Fruit fly (Drosophila melanogaster) whole organism, prepupa: ENCODE data around the gene ImpE3.
A peak's percentile ranks its signal among the peaks of the same experiment; 100 is the strongest.

ENCODE experiments used
- Blimp-1 ChIP-seq: fragments of 200-800 bp; sonication (Bioruptor generic); optimal IDR thresholded peaks from 3 replicates; lab custom pipeline; 2017; ENCODE audit warnings: missing biosample characterization, missing genetic modification characterization, mild to moderate bottlenecking, moderate library complexity, missing genetic modification reagents
- CG10631 ChIP-seq: fragments of 200-800 bp; sonication (Bioruptor generic); optimal IDR thresholded peaks from 2 replicates; lab custom pipeline; 2016; ENCODE audit warnings: missing biosample characterization, missing genetic modification characterization
- CG10669 ChIP-seq: fragments of 200-800 bp; sonication (Bioruptor generic); optimal IDR thresholded peaks from 3 replicates; lab custom pipeline; 2018; ENCODE audit warnings: missing biosample characterization, mild to moderate bottlenecking, missing genetic modification characterization, moderate library complexity
- CG11762 ChIP-seq: fragments of 200-800 bp; sonication (Bioruptor generic); optimal IDR thresholded peaks from 3 replicates; lab custom pipeline; 2016; ENCODE audit warnings: missing biosample characterization, missing genetic modification characterization; ENCODE audit not compliant: insufficient read depth
- CG11902 ChIP-seq: fragments of 200-800 bp; sonication (Bioruptor generic); optimal IDR thresholded peaks from 3 replicates; lab custom pipeline; 2016; ENCODE audit warnings: missing biosample characterization, missing genetic modification characterization
- CG15336 ChIP-seq: fragments of 200-800 bp; sonication (Bioruptor generic); IDR thresholded peaks from 2 replicates; pipeline ENCODE4 v1.3.6; 2022; ENCODE audit warnings: missing biosample characterization, missing genetic modification characterization
- CG1621 ChIP-seq: fragments of 200-800 bp; sonication (Bioruptor generic); optimal IDR thresholded peaks from 3 replicates; lab custom pipeline; 2018; ENCODE audit warnings: missing biosample characterization, mild to moderate bottlenecking, missing genetic modification characterization
- CG16779 ChIP-seq: fragments of 200-800 bp; sonication (Bioruptor generic); optimal IDR thresholded peaks from 3 replicates; lab custom pipeline; 2017; ENCODE audit warnings: missing biosample characterization, mild to moderate bottlenecking, missing genetic modification characterization
- CG31627 ChIP-seq: fragments of 200-800 bp; sonication (Bioruptor generic); optimal IDR thresholded peaks from 3 replicates; lab custom pipeline; 2016; ENCODE audit warnings: missing biosample characterization, missing genetic modification characterization
- CG32006 ChIP-seq: fragments of 200-800 bp; sonication (Bioruptor generic); optimal IDR thresholded peaks from 3 replicates; lab custom pipeline; 2017; ENCODE audit warnings: missing biosample characterization, mild to moderate bottlenecking, missing genetic modification characterization
- CG3919 ChIP-seq: fragments of 200-800 bp; sonication (Bioruptor generic); optimal IDR thresholded peaks from 3 replicates; lab custom pipeline; 2016; ENCODE audit warnings: missing biosample characterization, missing genetic modification characterization
- CG4318 ChIP-seq: fragments of 200-800 bp; sonication (Bioruptor generic); optimal IDR thresholded peaks from 3 replicates; lab custom pipeline; 2017; ENCODE audit warnings: missing biosample characterization, mild to moderate bottlenecking, missing genetic modification characterization
- CG6163 ChIP-seq: fragments of 200-800 bp; sonication (Bioruptor generic); IDR thresholded peaks from 3 replicates; pipeline ENCODE4 v1.3.6; 2022; ENCODE audit warnings: missing biosample characterization, missing genetic modification characterization
- CG6276 ChIP-seq: fragments of 200-800 bp; sonication (Bioruptor generic); optimal IDR thresholded peaks from 2 replicates; lab custom pipeline; 2017; ENCODE audit warnings: missing biosample characterization, mild to moderate bottlenecking, missing genetic modification characterization
- CG6808 ChIP-seq: fragments of 200-800 bp; sonication (Bioruptor generic); optimal IDR thresholded peaks from 3 replicates; lab custom pipeline; 2017; ENCODE audit warnings: missing biosample characterization, missing genetic modification characterization, mild to moderate bottlenecking, moderate library complexity, missing genetic modification reagents
- CG6854 ChIP-seq: fragments of 200-800 bp; sonication (Bioruptor generic); optimal IDR thresholded peaks from 2 replicates; lab custom pipeline; 2017; ENCODE audit warnings: missing biosample characterization, mild to moderate bottlenecking, missing genetic modification characterization
- CG8119 ChIP-seq: fragments of 200-800 bp; sonication (Bioruptor generic); IDR thresholded peaks from 3 replicates; pipeline ENCODE4 v1.3.6; 2022; ENCODE audit warnings: missing biosample characterization, missing genetic modification characterization
- CG8319 ChIP-seq: fragments of 200-800 bp; sonication (Bioruptor generic); optimal IDR thresholded peaks from 3 replicates; lab custom pipeline; 2016; ENCODE audit warnings: missing biosample characterization, missing genetic modification characterization
- CG8632 ChIP-seq: fragments of 200-800 bp; sonication (Bioruptor generic); optimal IDR thresholded peaks from 3 replicates; lab custom pipeline; 2016; ENCODE audit warnings: missing biosample characterization, missing genetic modification characterization
- CG9139 ChIP-seq: fragments of 200-800 bp; sonication (Bioruptor generic); optimal IDR thresholded peaks from 3 replicates; lab custom pipeline; 2017; ENCODE audit warnings: missing biosample characterization, mild to moderate bottlenecking, missing genetic modification characterization
- Eip93F ChIP-seq: fragments of 200-800 bp; sonication (Bioruptor generic); optimal IDR thresholded peaks from 2 replicates; lab custom pipeline; 2016; ENCODE audit warnings: missing biosample characterization, mild to moderate bottlenecking, missing genetic modification characterization
- Ets96B ChIP-seq: fragments of 200-800 bp; optimal IDR thresholded peaks from 2 replicates; lab custom pipeline; 2019; ENCODE audit warnings: missing biosample characterization, mild to moderate bottlenecking, missing genetic modification characterization, moderate library complexity
- Gug ChIP-seq: fragments of 200-800 bp; sonication (Bioruptor generic); IDR thresholded peaks from 2 replicates; pipeline ENCODE4 v1.3.6; 2022; ENCODE audit warnings: missing biosample characterization, missing genetic modification characterization
- Hr38 ChIP-seq: sonication (Bioruptor generic); optimal IDR thresholded peaks from 2 replicates; lab custom pipeline; 2016; ENCODE audit warnings: missing biosample characterization, missing genetic modification characterization
- Hr39 ChIP-seq: fragments of 200-800 bp; sonication (Bioruptor generic); optimal IDR thresholded peaks from 2 replicates; lab custom pipeline; 2016; ENCODE audit warnings: missing biosample characterization, missing genetic modification characterization
- Hr4 ChIP-seq: fragments of 200-800 bp; sonication (Bioruptor generic); optimal IDR thresholded peaks from 3 replicates; lab custom pipeline; 2016; ENCODE audit warnings: missing biosample characterization, missing genetic modification characterization
- Lpt ChIP-seq: fragments of 200-800 bp; sonication (Bioruptor generic); optimal IDR thresholded peaks from 3 replicates; lab custom pipeline; 2016; ENCODE audit warnings: missing biosample characterization, missing genetic modification characterization
- Met ChIP-seq: fragments of 200-800 bp; sonication (Bioruptor generic); optimal IDR thresholded peaks from 3 replicates; lab custom pipeline; 2016; ENCODE audit warnings: missing biosample characterization, missing genetic modification characterization
- Smox ChIP-seq: fragments of 200-800 bp; sonication (Bioruptor generic); optimal IDR thresholded peaks from 3 replicates; lab custom pipeline; 2016; ENCODE audit warnings: missing biosample characterization, missing genetic modification characterization
- Sox102F ChIP-seq: fragments of 200-800 bp; sonication (Bioruptor generic); optimal IDR thresholded peaks from 2 replicates; lab custom pipeline; 2016; ENCODE audit warnings: missing biosample characterization, mild to moderate bottlenecking, missing genetic modification characterization
- Sox14 ChIP-seq: fragments of 200-800 bp; sonication (Bioruptor generic); optimal IDR thresholded peaks from 3 replicates; lab custom pipeline; 2016; ENCODE audit warnings: missing biosample characterization, missing genetic modification characterization
- Sox15 ChIP-seq: fragments of 200-800 bp; sonication (Bioruptor generic); optimal IDR thresholded peaks from 3 replicates; lab custom pipeline; 2016; ENCODE audit warnings: missing biosample characterization, missing genetic modification characterization
- achi ChIP-seq: fragments of 200-800 bp; sonication (Bioruptor generic); optimal IDR thresholded peaks from 3 replicates; lab custom pipeline; 2016; ENCODE audit warnings: missing biosample characterization, missing genetic modification characterization
- acj6 ChIP-seq: fragments of 200-800 bp; sonication (Bioruptor generic); optimal IDR thresholded peaks from 3 replicates; lab custom pipeline; 2016; ENCODE audit warnings: missing biosample characterization, missing genetic modification characterization
- cyc ChIP-seq: fragments of 200-800 bp; sonication (Bioruptor generic); optimal IDR thresholded peaks from 3 replicates; lab custom pipeline; 2016; ENCODE audit warnings: missing biosample characterization, missing genetic modification characterization
- dac ChIP-seq: fragments of 200-800 bp; sonication (Bioruptor generic); optimal IDR thresholded peaks from 2 replicates; lab custom pipeline; 2017; ENCODE audit warnings: missing biosample characterization, mild to moderate bottlenecking, missing genetic modification characterization
- eg ChIP-seq: fragments of 200-800 bp; sonication (Bioruptor generic); IDR thresholded peaks from 3 replicates; pipeline ENCODE4 v1.3.6; 2022; ENCODE audit warnings: missing biosample characterization, missing genetic modification characterization
- esn ChIP-seq: fragments of 200-800 bp; sonication (Bioruptor generic); optimal IDR thresholded peaks from 2 replicates; lab custom pipeline; 2016; ENCODE audit warnings: missing biosample characterization, mild to moderate bottlenecking, missing genetic modification characterization, moderate library complexity
- fd59A ChIP-seq: fragments of 200-800 bp; sonication (Bioruptor generic); optimal IDR thresholded peaks from 2 replicates; lab custom pipeline; 2017; ENCODE audit warnings: missing biosample characterization, mild to moderate bottlenecking, missing genetic modification characterization, missing genetic modification reagents
- fd85E ChIP-seq: fragments of 200-800 bp; sonication (Bioruptor generic); optimal IDR thresholded peaks from 3 replicates; lab custom pipeline; 2016; ENCODE audit warnings: missing biosample characterization, missing genetic modification characterization
- fkh ChIP-seq: fragments of 200-800 bp; sonication (Bioruptor generic); optimal IDR thresholded peaks from 3 replicates; lab custom pipeline; 2017; ENCODE audit warnings: missing biosample characterization, mild to moderate bottlenecking, missing genetic modification characterization, moderate library complexity
- lz ChIP-seq: fragments of 200-800 bp; sonication (Bioruptor generic); optimal IDR thresholded peaks from 3 replicates; lab custom pipeline; 2016; ENCODE audit warnings: missing biosample characterization, missing genetic modification characterization
- net ChIP-seq: fragments of 200-800 bp; sonication (Bioruptor generic); optimal IDR thresholded peaks from 3 replicates; lab custom pipeline; 2016; ENCODE audit warnings: missing biosample characterization, missing genetic modification characterization
- pdm3 ChIP-seq: fragments of 200-800 bp; sonication (Bioruptor generic); optimal IDR thresholded peaks from 3 replicates; lab custom pipeline; 2016; ENCODE audit warnings: missing biosample characterization, missing genetic modification characterization
- salr ChIP-seq, 2 experiments: fragments of 200-800 bp; sonication (Bioruptor generic); optimal IDR thresholded peaks; 3 replicates each; lab custom pipeline; 2016 to 2018; ENCODE audit warnings: missing biosample characterization in 2 of 2, missing genetic modification characterization in 2 of 2, mild to moderate bottlenecking in 1 of 2
- spab ChIP-seq: fragments of 200-800 bp; sonication (Bioruptor generic); optimal IDR thresholded peaks from 2 replicates; lab custom pipeline; 2017; ENCODE audit warnings: missing biosample characterization, mild to moderate bottlenecking, missing genetic modification characterization, missing genetic modification reagents
- svp ChIP-seq: fragments of 200-800 bp; sonication (Bioruptor generic); peaks from one replicate; lab custom pipeline; 2016; ENCODE audit warnings: missing biosample characterization, missing genetic modification characterization
- topi ChIP-seq: fragments of 200-800 bp; sonication (Bioruptor generic); optimal IDR thresholded peaks from 3 replicates; lab custom pipeline; 2016; ENCODE audit warnings: missing biosample characterization, missing genetic modification characterization
- vri ChIP-seq: fragments of 200-800 bp; sonication (Bioruptor generic); optimal IDR thresholded peaks from 3 replicates; lab custom pipeline; 2016; ENCODE audit warnings: missing biosample characterization, mild to moderate bottlenecking, missing genetic modification characterization

ImpE3 gene

DNA sequence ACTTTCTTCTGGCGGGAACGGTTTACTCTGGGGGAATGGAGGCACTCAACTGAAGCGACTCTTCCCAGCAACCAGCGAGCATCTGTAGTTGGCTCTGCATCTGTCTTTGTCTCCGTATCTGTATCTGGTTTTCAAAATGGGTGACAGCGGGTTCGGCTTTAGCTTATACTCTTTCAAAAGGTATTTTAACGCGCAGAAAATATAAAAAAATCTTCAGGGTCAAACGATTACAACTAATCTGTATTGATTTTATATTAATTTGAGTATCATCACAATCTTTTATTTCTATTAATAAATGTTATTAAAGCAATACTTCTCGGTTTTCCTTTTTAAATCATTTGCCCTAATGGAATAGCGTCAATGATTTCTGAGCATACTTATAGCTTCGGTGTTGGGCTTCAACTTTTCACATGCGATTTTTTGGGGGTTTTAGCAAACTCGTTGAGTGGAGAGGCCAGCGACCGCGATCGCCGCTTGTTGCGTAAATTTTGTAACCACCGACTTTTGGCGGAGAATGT is at the start of gene ImpE3 (continued):
- TF ChIP-seq esn (peak; percentile 84), spab (GFP tag; lab: Kevin White, UChicago) (no peak), pdm3 (peak; percentile 58), acj6 (peak; percentile 53), Met (GFP tag; lab: Kevin White, UChicago) (peak; percentile 82), eg (GFP tag; lab: Robert Waterston, UW) (no peak), CG9139 (GFP tag; lab: Kevin White, UChicago) (no peak), lz (GFP tag; lab: Kevin White, UChicago) (peak; percentile 81)

DNA sequence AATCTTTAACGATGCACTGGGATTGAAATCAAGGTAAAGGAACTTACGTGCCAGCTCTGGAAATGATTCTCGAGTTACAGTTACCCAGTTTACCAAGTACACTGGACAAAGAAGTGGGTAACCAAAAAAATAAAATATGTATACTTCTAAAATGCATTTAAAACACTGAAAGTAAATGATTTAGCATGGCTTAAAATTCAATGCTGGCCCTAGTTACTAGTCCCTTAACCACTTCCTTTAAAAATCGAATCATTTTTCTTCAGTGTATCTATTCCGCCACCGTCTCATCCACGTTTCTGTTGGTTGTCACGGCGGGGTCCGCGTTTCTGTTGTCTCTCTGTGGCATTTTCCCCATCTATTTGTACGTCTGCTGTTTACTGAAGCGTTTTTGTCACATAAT is 43.3 kb upstream of the ImpE3 start:
- TF ChIP-seq Lpt (GFP tag; lab: Kevin White, UChicago) (no peak), Gug (GFP tag; lab: Robert Waterston, UW) (no peak), CG3919 (peak; percentile 7), eg (GFP tag; lab: Robert Waterston, UW) (no peak), CG4318 (GFP tag; lab: Kevin White, UChicago) (no peak), Sox102F (no peak), Hr39 (GFP tag; lab: Kevin White, UChicago) (peak; percentile 12), CG11902 (no peak), CG6163 (GFP tag; lab: Robert Waterston, UW) (no peak), CG6276 (GFP tag; lab: Kevin White, UChicago) (peak; percentile 1), Ets96B (tag; lab: Kevin White, UChicago) (peak; percentile 33), acj6 (no peak), net (GFP tag; lab: Kevin White, UChicago) (no peak), cyc (no peak), CG10631 (GFP tag; lab: Kevin White, UChicago) (peak; percentile 5), Blimp-1 (GFP tag; lab: Kevin White, UChicago) (no peak), achi (GFP tag; lab: Kevin White, UChicago) (peak; percentile 32), CG32006 (GFP tag; lab: Kevin White, UChicago) (peak; percentile 43), fd59A (no peak), CG11762 (no peak), Hr4 (GFP tag; lab: Kevin White, UChicago) (peak; percentile 17), Smox (GFP tag; lab: Kevin White, UChicago) (no peak), fkh (GFP tag; lab: Kevin White, UChicago) (no peak), spab (GFP tag; lab: Kevin White, UChicago) (peak; percentile 3), CG9139 (GFP tag; lab: Kevin White, UChicago) (no peak), CG8632 (no peak), CG6854 (GFP tag; lab: Kevin White, UChicago) (no peak), Sox15 (GFP tag; lab: Kevin White, UChicago) (no peak), pdm3 (peak; percentile 28), topi (GFP tag; lab: Kevin White, UChicago) (peak; percentile 3), vri (GFP tag; lab: Kevin White, UChicago) (no peak), Eip93F (GFP tag; lab: Kevin White, UChicago) (no peak), CG1621 (tag; lab: Kevin White, UChicago) (no peak), dac (GFP tag; lab: Kevin White, UChicago) (no peak), CG10669 (GFP tag; lab: Kevin White, UChicago) (no peak), CG15336 (GFP tag; lab: Robert Waterston, UW) (peak; percentile 34; the same call in 1 of the 2 replicates), fd85E (no peak), CG8319 (GFP tag; lab: Kevin White, UChicago) (no peak), Hr38 (GFP tag; lab: Kevin White, UChicago) (no peak), salr (GFP tag; optimal IDR thresholded peaks at IDR 0.05; lab: Kevin White, UChicago) (no peak), esn (no peak), lz (GFP tag; lab: Kevin White, UChicago) (no peak), CG31627 (GFP tag; lab: Kevin White, UChicago) (peak; percentile 14), Sox14 (GFP tag; lab: Kevin White, UChicago) (no peak), CG6808 (GFP tag; lab: Kevin White, UChicago) (no peak), CG8119 (GFP tag; lab: Robert Waterston, UW) (no peak), svp (peak; percentile 58), CG16779 (no peak)
